Fruit fly (Drosophila melanogaster): ENCODE measurements around the gene CG6675.

DNA sequence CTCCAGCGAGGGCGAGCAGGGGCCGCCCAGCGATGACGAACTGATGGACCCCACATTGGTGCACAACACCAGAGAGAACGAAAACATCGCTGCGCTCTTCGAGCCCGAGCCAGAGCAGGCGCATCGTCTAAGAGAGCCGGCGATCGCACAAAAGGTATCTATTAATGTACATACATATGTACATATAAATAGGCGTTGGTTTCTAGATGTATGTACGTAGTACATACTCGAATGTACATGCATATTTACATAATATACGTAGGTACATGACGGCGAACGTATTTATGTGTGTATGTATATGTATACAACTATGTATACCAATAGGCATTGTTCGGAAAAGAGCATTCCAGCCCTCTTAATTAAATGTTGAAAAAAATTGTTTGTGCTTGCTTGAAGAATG lies 35.4 kb downstream of the CG6675 start:
- TF ChIP-seq psq (optimal IDR thresholded peaks at IDR 0.05) (no peak), CG8478 (optimal IDR thresholded peaks at IDR 0.05) (no peak), pan (optimal IDR thresholded peaks at IDR 0.05) (no peak), Dll (optimal IDR thresholded peaks at IDR 0.05) (no peak), usp (GFP tag; optimal IDR thresholded peaks at IDR 0.05) (no peak)

Measured in whole organism.